Worm (Caenorhabditis elegans) whole organism, L4 larva: ENCODE measurements around the gene W02B8.1.

Experiments used
- F49E8.2 ChIP-seq: sonication (generic microtip); optimal IDR thresholded peaks from 2 replicates; lab custom pipeline; 2016; ENCODE audit warnings: missing compliant biosample characterization, mild to moderate bottlenecking, missing genetic modification characterization, borderline replicate concordance
- aly-2 ChIP-seq: sonication (generic microtip); optimal IDR thresholded peaks from 2 replicates; lab custom pipeline; 2018; ENCODE audit warnings: missing biosample characterization, missing genetic modification characterization
- ces-1 ChIP-seq: fragments of 150-350 bp; sonication (generic microtip); optimal IDR thresholded peaks from 4 replicates; lab custom pipeline; 2014; ENCODE audit warnings: missing biosample characterization, missing genetic modification reagents, missing genetic modification characterization
- ctbp-1 ChIP-seq: fragments of 200-800 bp; sonication (Bioruptor generic); IDR thresholded peaks from 2 replicates; pipeline ENCODE4 v1.3.6; 2022; ENCODE audit warnings: missing genetic modification reagents, missing genetic modification characterization, missing compliant biosample characterization
- jun-1 ChIP-seq: fragments of 150-350 bp; optimal IDR thresholded peaks from 2 replicates; lab custom pipeline; 2014; ENCODE audit warnings: missing biosample characterization, missing genetic modification reagents, missing genetic modification characterization
- lin-13 ChIP-seq: fragments of 150-350 bp; optimal IDR thresholded peaks from 2 replicates; lab custom pipeline; 2014; ENCODE audit warnings: missing biosample characterization, missing genetic modification reagents, missing genetic modification characterization
- mdl-1 ChIP-seq, 2 experiments: fragments of 150-350 bp in 1 of 2; sonication (generic microtip) in 1 of 2; optimal IDR thresholded peaks; 2 replicates each; lab custom pipeline; 2014 to 2017; ENCODE audit warnings: missing biosample characterization in 2 of 2, missing genetic modification characterization in 2 of 2
- nhr-237 ChIP-seq: sonication (generic microtip); optimal IDR thresholded peaks from 2 replicates; lab custom pipeline; 2017; ENCODE audit warnings: missing biosample characterization, missing genetic modification characterization
- nhr-48 ChIP-seq: sonication (generic microtip); optimal IDR thresholded peaks from 2 replicates; lab custom pipeline; 2016; ENCODE audit warnings: mild to moderate bottlenecking, missing genetic modification characterization, missing compliant biosample characterization
- nhr-76 ChIP-seq: fragments of 150-350 bp; optimal IDR thresholded peaks from 2 replicates; lab custom pipeline; 2014; ENCODE audit warnings: missing biosample characterization, missing genetic modification characterization
- pha-4 ChIP-seq, 2 experiments: fragments of 150-350 bp in 1 of 2; fragments of 200-800 bp in 1 of 2; sonication (Bioruptor generic) in 1 of 2; IDR thresholded peaks in 1 of 2; optimal IDR thresholded peaks in 1 of 2; 2 replicates each; pipeline versions ENCODE4 v1.3.6 to Lab custom; 2014 to 2022; ENCODE audit warnings: missing genetic modification characterization in 2 of 2, missing genetic modification reagents in 2 of 2, missing biosample characterization in 1 of 2, missing compliant biosample characterization in 1 of 2
- pqm-1 ChIP-seq: sonication (generic microtip); optimal IDR thresholded peaks from 2 replicates; lab custom pipeline; 2017; ENCODE audit warnings: missing biosample characterization, missing genetic modification characterization
- snpc-4 ChIP-seq: fragments of 150-350 bp; optimal IDR thresholded peaks from 2 replicates; lab custom pipeline; 2014; ENCODE audit warnings: missing biosample characterization, missing genetic modification characterization
- zag-1 ChIP-seq: fragments of 150-350 bp; optimal IDR thresholded peaks from 2 replicates; lab custom pipeline; 2014; ENCODE audit warnings: missing biosample characterization, missing genetic modification characterization

DNA sequence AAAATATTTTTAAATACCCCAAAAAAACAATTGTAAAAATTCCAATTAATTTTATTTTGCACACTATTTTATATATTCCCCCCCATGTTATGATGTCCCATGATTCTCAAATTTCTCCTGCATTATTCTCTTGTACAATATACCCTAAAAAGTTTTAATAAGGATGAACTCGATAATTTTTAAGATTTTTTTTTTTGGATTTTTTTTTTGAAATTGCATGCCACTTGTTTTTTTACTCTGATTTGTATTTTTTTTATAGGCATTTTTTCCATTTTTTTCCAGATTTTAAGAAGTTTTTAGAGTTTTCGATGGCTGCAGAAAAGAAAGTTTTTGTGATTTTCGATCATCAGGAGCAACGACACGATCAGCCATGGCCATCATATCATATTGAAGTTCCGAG lies 19.5 kb downstream of the W02B8.1 start, which contains the start of gene hda-10:
- TF ChIP-seq pqm-1 = no peak
- TF ChIP-seq jun-1 (tag; lab: Kevin White, UChicago) = no peak
- TF ChIP-seq nhr-76 = no peak
- no peak for TF ChIP-seq pha-4 (GFP tag; IDR thresholded peaks at IDR 0.05; lab: Robert Waterston, UW)
- no peak for TF ChIP-seq pha-4 (tag; optimal IDR thresholded peaks at IDR 0.05; lab: Kevin White, UChicago)
- no peak for TF ChIP-seq ces-1 (GFP tag; lab: Kevin White, UChicago)
- TF ChIP-seq mdl-1 (tag; optimal IDR thresholded peaks at IDR 0.05; lab: Kevin White, UChicago) = no peak
- TF ChIP-seq snpc-4 (tag; lab: Kevin White, UChicago) = no peak
- TF ChIP-seq ctbp-1 = no peak
- no peak for TF ChIP-seq lin-13 (GFP tag; lab: Kevin White, UChicago)
- TF ChIP-seq aly-2 = no peak
- TF ChIP-seq zag-1 (tag; lab: Kevin White, UChicago) = no peak
- TF ChIP-seq nhr-48 (tag; lab: Kevin White, UChicago) = no peak
- no peak for TF ChIP-seq F49E8.2 (tag; lab: Kevin White, UChicago)
- TF ChIP-seq nhr-237 = no peak
